Fruit fly (Drosophila melanogaster) whole organism, embryonic: ENCODE data around the gene haf.

Source experiments
- ATbp ChIP-seq: fragments of 200-800 bp; sonication (Bioruptor generic); optimal IDR thresholded peaks from 2 replicates; lab custom pipeline; 2017; ENCODE audit warnings: missing biosample characterization, mild to moderate bottlenecking, missing genetic modification characterization, missing genetic modification reagents
- Bgb ChIP-seq: fragments of 200-800 bp; sonication (Bioruptor generic); IDR thresholded peaks from 2 replicates; pipeline ENCODE4 v1.3.6; 2022; ENCODE audit warnings: missing biosample characterization, missing genetic modification characterization; ENCODE audit not compliant: partially characterized antibody
- C15 ChIP-seq: fragments of 200-800 bp; sonication (Bioruptor generic); IDR thresholded peaks from 3 replicates; pipeline ENCODE4 v1.3.6; 2022; ENCODE audit warnings: missing biosample characterization, missing genetic modification characterization
- CG10462 ChIP-seq: fragments of 200-800 bp; sonication (Bioruptor generic); optimal IDR thresholded peaks from 2 replicates; lab custom pipeline; 2016; ENCODE audit warnings: missing biosample characterization, missing genetic modification characterization
- CG11456 ChIP-seq: fragments of 200-800 bp; sonication (Bioruptor generic); IDR thresholded peaks from 3 replicates; pipeline ENCODE4 v1.3.6; 2022; ENCODE audit warnings: missing biosample characterization, missing genetic modification characterization
- CG12219 ChIP-seq: fragments of 200-800 bp; sonication (Bioruptor generic); optimal IDR thresholded peaks from 3 replicates; lab custom pipeline; 2018; ENCODE audit warnings: missing biosample characterization, mild to moderate bottlenecking, missing genetic modification characterization
- CG14860 ChIP-seq: fragments of 200-800 bp; sonication (Bioruptor generic); IDR thresholded peaks from 3 replicates; pipeline ENCODE4 v1.3.6; 2022; ENCODE audit warnings: missing biosample characterization, missing genetic modification characterization; ENCODE audit not compliant: partially characterized antibody
- CG17328 ChIP-seq: fragments of 200-800 bp; sonication (Bioruptor generic); IDR thresholded peaks from 2 replicates; pipeline ENCODE4 v1.3.6; 2022; ENCODE audit warnings: missing biosample characterization, missing genetic modification characterization
- CG17612 ChIP-seq: fragments of 200-800 bp; sonication (Bioruptor generic); IDR thresholded peaks from 2 replicates; pipeline ENCODE4 v1.3.6; 2022; ENCODE audit warnings: missing biosample characterization, missing genetic modification characterization
- CG1792 ChIP-seq: fragments of 200-800 bp; sonication (Bioruptor generic); optimal IDR thresholded peaks from 2 replicates; lab custom pipeline; 2016; ENCODE audit warnings: missing biosample characterization, missing genetic modification characterization
- CG18011 ChIP-seq: fragments of 200-800 bp; sonication (Bioruptor generic); optimal IDR thresholded peaks from 2 replicates; lab custom pipeline; 2017; ENCODE audit warnings: missing biosample characterization, missing genetic modification characterization, mild to moderate bottlenecking, moderate library complexity, missing genotype
- CG18619 ChIP-seq: fragments of 200-800 bp; sonication (Bioruptor generic); optimal IDR thresholded peaks from 3 replicates; lab custom pipeline; 2017; ENCODE audit warnings: missing biosample characterization, mild to moderate bottlenecking, missing genetic modification characterization
- CG32772 ChIP-seq: fragments of 200-800 bp; sonication (Bioruptor generic); IDR thresholded peaks from 2 replicates; pipeline ENCODE4 v1.3.6; 2022; ENCODE audit warnings: missing biosample characterization, missing genetic modification characterization
- CG3847 ChIP-seq: fragments of 200-800 bp; sonication (Bioruptor generic); IDR thresholded peaks from 2 replicates; pipeline ENCODE4 v1.3.6; 2022; ENCODE audit warnings: missing biosample characterization, missing genetic modification characterization
- CG6654 ChIP-seq: fragments of 200-800 bp; sonication (Bioruptor generic); optimal IDR thresholded peaks from 2 replicates; lab custom pipeline; 2017; ENCODE audit warnings: missing biosample characterization, mild to moderate bottlenecking, missing genetic modification characterization
- CG8281 ChIP-seq: fragments of 200-800 bp; sonication (Bioruptor generic); optimal IDR thresholded peaks from 2 replicates; lab custom pipeline; 2018; ENCODE audit warnings: missing biosample characterization, mild to moderate bottlenecking, missing genetic modification characterization, moderate library complexity
- CG8924 ChIP-seq: fragments of 200-800 bp; optimal IDR thresholded peaks from 3 replicates; lab custom pipeline; 2019; ENCODE audit warnings: missing biosample characterization, mild to moderate bottlenecking, missing genetic modification characterization, moderate library complexity
- CG9817 ChIP-seq: fragments of 200-800 bp; sonication (Bioruptor generic); optimal IDR thresholded peaks from 2 replicates; lab custom pipeline; 2018; ENCODE audit warnings: missing biosample characterization, mild to moderate bottlenecking, missing genetic modification characterization, moderate library complexity
- Dbx ChIP-seq: fragments of 200-800 bp; sonication (Bioruptor generic); IDR thresholded peaks from 3 replicates; pipeline ENCODE4 v1.3.6; 2022; ENCODE audit warnings: missing biosample characterization, missing genetic modification characterization
- Deaf1 ChIP-seq: fragments of 200-800 bp; optimal IDR thresholded peaks from 3 replicates; lab custom pipeline; 2019; ENCODE audit warnings: missing biosample characterization, mild to moderate bottlenecking, missing genetic modification characterization, moderate library complexity
- Dip2 ChIP-seq: fragments of 200-800 bp; sonication (Bioruptor generic); IDR thresholded peaks from 2 replicates; pipeline ENCODE4 v1.3.6; 2022; ENCODE audit warnings: missing biosample characterization, missing genetic modification characterization
- Dref ChIP-seq: fragments of 200-800 bp; sonication (Bioruptor generic); IDR thresholded peaks from 2 replicates; pipeline ENCODE4 v1.3.6; 2022; ENCODE audit warnings: missing biosample characterization, missing genetic modification characterization
- Eip74EF ChIP-seq, 2 experiments: fragments of 200-800 bp in 1 of 2; fragments of >200 bp in 1 of 2; sonication (Bioruptor generic) in 1 of 2; optimal IDR thresholded peaks; 2 replicates each; lab custom pipeline; 2017 to 2019; ENCODE audit warnings: missing biosample characterization in 2 of 2, missing genetic modification characterization in 2 of 2, mild to moderate bottlenecking in 1 of 2, moderate library complexity in 1 of 2
- GATAe ChIP-seq: fragments of 200-800 bp; sonication (Bioruptor generic); conservative IDR thresholded peaks from 2 replicates; pipeline ENCODE4 v1.3.6; 2022; ENCODE audit warnings: missing biosample characterization, missing genetic modification characterization
- HLH3B ChIP-seq: fragments of 200-800 bp; sonication (Bioruptor generic); IDR thresholded peaks from 2 replicates; pipeline ENCODE4 v1.3.6; 2022; ENCODE audit warnings: missing biosample characterization, missing genetic modification characterization
- HLH4C ChIP-seq: fragments of 200-800 bp; sonication (Bioruptor generic); IDR thresholded peaks from 3 replicates; pipeline ENCODE4 v1.3.6; 2022; ENCODE audit warnings: missing biosample characterization, missing genetic modification characterization; ENCODE audit not compliant: partially characterized antibody
- Hmr ChIP-seq: fragments of 200-800 bp; sonication (Bioruptor generic); optimal IDR thresholded peaks from 3 replicates; lab custom pipeline; 2017; ENCODE audit warnings: mild to moderate bottlenecking, missing biosample characterization, missing genetic modification reagents, missing genetic modification characterization
- MBD-R2 ChIP-seq: fragments of 200-800 bp; sonication (Bioruptor generic); IDR thresholded peaks from 2 replicates; pipeline ENCODE4 v1.3.6; 2022; ENCODE audit warnings: missing biosample characterization, missing genetic modification characterization
- Opbp ChIP-seq: fragments of 200-800 bp; sonication (Bioruptor generic); IDR thresholded peaks from 3 replicates; pipeline ENCODE4 v1.3.6; 2022; ENCODE audit warnings: missing biosample characterization, missing genetic modification characterization; ENCODE audit not compliant: partially characterized antibody
- Ravus ChIP-seq: fragments of 200-800 bp; sonication (Bioruptor generic); IDR thresholded peaks from 2 replicates; pipeline ENCODE4 v1.3.6; 2022; ENCODE audit warnings: missing biosample characterization, missing genetic modification characterization
- Sox100B ChIP-seq: fragments of 200-800 bp; sonication (Bioruptor generic); optimal IDR thresholded peaks from 3 replicates; lab custom pipeline; 2018; ENCODE audit warnings: missing biosample characterization, mild to moderate bottlenecking, missing genetic modification characterization
- Tbp ChIP-seq: fragments of >200 bp; optimal IDR thresholded peaks from 2 replicates; lab custom pipeline; 2018; ENCODE audit warnings: missing biosample characterization, missing genetic modification characterization
- abd-A ChIP-seq: fragments of 200-800 bp; sonication (Bioruptor generic); optimal IDR thresholded peaks from 3 replicates; lab custom pipeline; 2019; ENCODE audit warnings: missing biosample characterization, mild to moderate bottlenecking, missing genetic modification characterization, moderate library complexity
- ara ChIP-seq: fragments of 200-800 bp; sonication (Bioruptor generic); IDR thresholded peaks from 2 replicates; pipeline ENCODE4 v1.3.6; 2022; ENCODE audit warnings: missing biosample characterization, missing genetic modification characterization
- az2 ChIP-seq: fragments of 200-800 bp; sonication (Bioruptor generic); optimal IDR thresholded peaks from 3 replicates; lab custom pipeline; 2016; ENCODE audit warnings: missing biosample characterization, missing genetic modification characterization
- eve ChIP-seq, 2 experiments: fragments of >200 bp; optimal IDR thresholded peaks; 2 replicates each; lab custom pipeline; 2017; ENCODE audit warnings: missing biosample characterization in 2 of 2, missing genetic modification characterization in 2 of 2
- fu2 ChIP-seq: fragments of 200-800 bp; sonication (Bioruptor generic); optimal IDR thresholded peaks from 2 replicates; lab custom pipeline; 2016; ENCODE audit warnings: missing biosample characterization, missing genetic modification characterization
- gro ChIP-seq: fragments of 200-800 bp; sonication (Bioruptor generic); optimal IDR thresholded peaks from 2 replicates; lab custom pipeline; 2016; ENCODE audit warnings: missing biosample characterization, missing genetic modification characterization
- gt ChIP-seq: fragments of 200-800 bp; sonication (Bioruptor generic); IDR thresholded peaks from 2 replicates; pipeline ENCODE4 v1.3.6; 2022; ENCODE audit warnings: missing biosample characterization, missing genetic modification characterization
- insv ChIP-seq, 2 experiments: fragments of 200-800 bp; sonication (Bioruptor generic); optimal IDR thresholded peaks; 3 replicates each; lab custom pipeline; 2016 to 2018; ENCODE audit warnings: missing biosample characterization in 2 of 2, missing genetic modification characterization in 2 of 2
- ken ChIP-seq: fragments of 200-800 bp; sonication (Bioruptor generic); IDR thresholded peaks from 3 replicates; pipeline ENCODE4 v1.3.6; 2022; ENCODE audit warnings: missing biosample characterization, missing genetic modification characterization
- knrl ChIP-seq: fragments of 200-800 bp; sonication (Bioruptor generic); IDR thresholded peaks from 3 replicates; pipeline ENCODE4 v1.3.6; 2022; ENCODE audit warnings: missing biosample characterization, missing genetic modification characterization; ENCODE audit not compliant: partially characterized antibody
- lov ChIP-seq, 2 experiments: fragments of 200-800 bp in 1 of 2; fragments of >200 bp in 1 of 2; sonication (Bioruptor generic) in 1 of 2; IDR thresholded peaks in 1 of 2; optimal IDR thresholded peaks in 1 of 2; 2 replicates in 1 of 2; 3 replicates in 1 of 2; pipeline versions ENCODE4 v1.3.6 to Lab custom; 2017 to 2022; ENCODE audit warnings: missing biosample characterization in 1 of 2, missing genetic modification characterization in 1 of 2
- luna ChIP-seq: fragments of 200-800 bp; sonication (Bioruptor generic); optimal IDR thresholded peaks from 2 replicates; lab custom pipeline; 2016; ENCODE audit warnings: missing biosample characterization, missing genetic modification characterization
- onecut ChIP-seq: fragments of 200-800 bp; sonication (Bioruptor generic); IDR thresholded peaks from 2 replicates; pipeline ENCODE4 v1.3.6; 2022; ENCODE audit warnings: missing biosample characterization, missing genetic modification characterization
- prd ChIP-seq, 3 experiments: fragments of >200 bp in 2 of 3; fragments of 200-800 bp in 1 of 3; sonication (Bioruptor generic) in 1 of 3; optimal IDR thresholded peaks in 2 of 3; IDR thresholded peaks in 1 of 3; 2 replicates in 2 of 3; 3 replicates in 1 of 3; pipeline versions ENCODE4 v1.3.6 to Lab custom; 2017 to 2022; ENCODE audit warnings: missing biosample characterization in 1 of 3, missing genetic modification characterization in 1 of 3
- sr ChIP-seq: fragments of 200-800 bp; sonication (Bioruptor generic); IDR thresholded peaks from 3 replicates; pipeline ENCODE4 v1.3.6; 2022; ENCODE audit warnings: missing biosample characterization, missing genetic modification characterization
- toy ChIP-seq: fragments of 200-800 bp; sonication (Bioruptor generic); IDR thresholded peaks from 2 replicates; pipeline ENCODE4 v1.3.6; 2022; ENCODE audit warnings: missing biosample characterization, missing genetic modification characterization
- zf30C ChIP-seq: fragments of 200-800 bp; sonication (Bioruptor generic); optimal IDR thresholded peaks from 3 replicates; lab custom pipeline; 2018; ENCODE audit warnings: missing biosample characterization, mild to moderate bottlenecking, missing genetic modification characterization

The haf gene

dm6 chr2L:1624750-1625149 is 69.8 kb downstream of the haf start (continued):
- TF ChIP-seq Dref (GFP tag; lab: Robert Waterston, UW) (0 out of 2 replicates have a peak, but pooled peaks have one; percentile 23), Ravus (peak; percentile 70), CG3847 (GFP tag; lab: Robert Waterston, UW) (peak; percentile 87), Bgb (GFP tag; lab: Robert Waterston, UW) (no peak), HLH4C (GFP tag; lab: Robert Waterston, UW) (no peak), sr (GFP tag; lab: Robert Waterston, UW) (peak; percentile 41; the same call in 1 of the 3 replicates), insv (GFP tag; optimal IDR thresholded peaks at IDR 0.05; lab: Kevin White, UChicago) (no peak), Dbx (GFP tag; lab: Robert Waterston, UW) (peak; percentile 90), eve (GFP tag; optimal IDR thresholded peaks at IDR 0.05; lab: Kevin White, UChicago) (peak in 1 of 2 experiments; percentile 24), Eip74EF (GFP tag; optimal IDR thresholded peaks at IDR 0.05; lab: Kevin White, UChicago) (peak in 1 of 2 experiments; percentile 43), ATbp (GFP tag; lab: Kevin White, UChicago) (peak; percentile 78), lov (optimal IDR thresholded peaks at IDR 0.05; lab: Kevin White, UChicago) (no peak), lov (GFP tag; IDR thresholded peaks at IDR 0.05; lab: Robert Waterston, UW) (0 out of 3 replicates have a peak, but pooled peaks have one; percentile 58), C15 (GFP tag; lab: Robert Waterston, UW) (no peak), MBD-R2 (peak; percentile 74; the same call in 1 of the 2 replicates), CG12219 (GFP tag; lab: Kevin White, UChicago) (peak; percentile 51), onecut (no peak; the same call in 1 of the 2 replicates), CG32772 (GFP tag; lab: Robert Waterston, UW) (peak; percentile 82), Opbp (no peak), Tbp (GFP tag; lab: Kevin White, UChicago) (no peak), CG9817 (tag; lab: Kevin White, UChicago) (peak; percentile 69), knrl (GFP tag; lab: Robert Waterston, UW) (no peak), CG17612 (GFP tag; lab: Robert Waterston, UW) (peak; percentile 69; the same call in 1 of the 2 replicates), CG11456 (GFP tag; lab: Robert Waterston, UW) (peak; percentile 92), CG8281 (tag; lab: Kevin White, UChicago) (peak; percentile 34), CG6654 (GFP tag; lab: Kevin White, UChicago) (peak; percentile 33), luna (GFP tag; lab: Kevin White, UChicago) (peak; percentile 22), az2 (GFP tag; lab: Kevin White, UChicago) (peak; percentile 64), toy (GFP tag; lab: Robert Waterston, UW) (peak; percentile 66), CG1792 (GFP tag; lab: Kevin White, UChicago) (peak; percentile 80), ken (GFP tag; lab: Robert Waterston, UW) (peak; percentile 90), CG17328 (GFP tag; lab: Robert Waterston, UW) (peak; percentile 85), Sox100B (peak; percentile 32), CG18011 (GFP tag; lab: Kevin White, UChicago) (peak; percentile 8), zf30C (GFP tag; lab: Kevin White, UChicago) (no peak), GATAe (GFP tag; lab: Robert Waterston, UW) (peak; percentile 24; the same call in 1 of the 2 replicates), fu2 (GFP tag; lab: Kevin White, UChicago) (peak; percentile 66), prd (optimal IDR thresholded peaks at IDR 0.05; lab: Kevin White, UChicago) (no peak), prd (GFP tag; IDR thresholded peaks at IDR 0.05; lab: Robert Waterston, UW) (peak; percentile 89), CG10462 (GFP tag; lab: Kevin White, UChicago) (peak; percentile 29), CG14860 (no peak), Deaf1 (tag; lab: Kevin White, UChicago) (peak; percentile 36), Hmr (peak; percentile 87), CG18619 (GFP tag; lab: Kevin White, UChicago) (peak; percentile 68), abd-A (tag; lab: Kevin White, UChicago) (peak; percentile 17), CG8924 (tag; lab: Kevin White, UChicago) (peak; percentile 75), Dip2 (GFP tag; lab: Robert Waterston, UW) (no peak), HLH3B (GFP tag; lab: Robert Waterston, UW) (peak; percentile 91), gt (GFP tag; lab: Robert Waterston, UW) (peak; percentile 34; the same call in 1 of the 2 replicates), gro (peak; percentile 81), ara (GFP tag; lab: Robert Waterston, UW) (peak; percentile 70; the same call in 1 of the 2 replicates)
